Fruit fly (Drosophila melanogaster): ENCODE data around the gene nkd.

The nkd gene

DNA sequence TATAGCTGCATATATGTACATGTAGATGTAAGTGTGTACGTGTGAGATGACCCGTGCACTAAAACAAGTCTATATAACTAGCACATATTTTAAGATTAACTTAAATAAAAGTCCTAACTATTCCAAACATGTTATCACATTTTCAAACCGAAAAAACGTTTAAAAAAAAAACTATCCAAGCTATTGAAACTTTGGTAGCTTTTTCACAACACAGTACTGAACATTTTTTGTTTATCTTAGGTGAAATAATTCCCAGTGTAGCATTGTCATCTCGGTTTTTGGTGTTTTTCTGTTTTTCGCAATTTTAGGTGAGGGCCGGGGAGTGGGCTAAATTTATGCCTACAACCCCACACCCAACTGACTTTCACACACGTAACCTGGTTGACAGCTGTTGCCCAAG lies 18.1 kb downstream of the nkd start (continued):
- TF ChIP-seq Med (GFP tag), result peak; percentile 74
- TF ChIP-seq CG17385 (GFP tag; optimal IDR thresholded peaks at IDR 0.05), result peak; percentile 3
- TF ChIP-seq CG12299 (tag; optimal IDR thresholded peaks at IDR 0.05), result no peak
- peak; percentile 2 for TF ChIP-seq CG12391 (tag; optimal IDR thresholded peaks at IDR 0.05)
- peak; percentile 35 for TF ChIP-seq CG11504 (tag; optimal IDR thresholded peaks at IDR 0.05)
- TF ChIP-seq Hr51 (GFP tag; optimal IDR thresholded peaks at IDR 0.05), result peak in 1 of 2 experiments; percentile 35
- peak; percentile 27 for TF ChIP-seq sens (GFP tag)
- peak; percentile 17 for TF ChIP-seq fd96Cb (tag; optimal IDR thresholded peaks at IDR 0.05)
- TF ChIP-seq CG7357 (GFP tag; IDR thresholded peaks at IDR 0.05), result peak; percentile 12; the same call in 1 of the 3 replicates
- peak; percentile 13 for TF ChIP-seq Fer1 (GFP tag; optimal IDR thresholded peaks at IDR 0.05)
- no peak for TF ChIP-seq hkb (optimal IDR thresholded peaks at IDR 0.05)
- 0 out of 2 replicates have a peak, but pooled peaks have one; percentile 15 for TF ChIP-seq hkb (GFP tag; IDR thresholded peaks at IDR 0.05)
- no peak for TF ChIP-seq sima (GFP tag; optimal IDR thresholded peaks at IDR 0.05)
- TF ChIP-seq Atf-2 (GFP tag; optimal IDR thresholded peaks at IDR 0.05), result peak; percentile 5
- TF ChIP-seq CG7556 (GFP tag; optimal IDR thresholded peaks at IDR 0.05), result peak; percentile 22
- TF ChIP-seq nmo (GFP tag; optimal IDR thresholded peaks at IDR 0.05), result peak; percentile 8
- TF ChIP-seq CG10543 (GFP tag; optimal IDR thresholded peaks at IDR 0.05), result no peak
- TF ChIP-seq CG17359 (tag; optimal IDR thresholded peaks at IDR 0.05), result peak; percentile 28
- peak; percentile 4 for TF ChIP-seq CoRest (tag; optimal IDR thresholded peaks at IDR 0.05)
- TF ChIP-seq gem (tag; optimal IDR thresholded peaks at IDR 0.05), result peak; percentile 57
- TF ChIP-seq unpg (GFP tag; optimal IDR thresholded peaks at IDR 0.05), result peak; percentile 23
- TF ChIP-seq Sox102F (GFP tag; optimal IDR thresholded peaks at IDR 0.05), result peak; percentile 10
- TF ChIP-seq Dbx (GFP tag; IDR thresholded peaks at IDR 0.05), result no peak
- peak; percentile 5 for TF ChIP-seq CG2712 (tag; optimal IDR thresholded peaks at IDR 0.05)
- TF ChIP-seq PHDP (tag; optimal IDR thresholded peaks at IDR 0.05), result peak; percentile 25
- no peak for TF ChIP-seq zen (tag; optimal IDR thresholded peaks at IDR 0.05)
- TF ChIP-seq CG6813 (GFP tag; optimal IDR thresholded peaks at IDR 0.05), result peak; percentile 35
- TF ChIP-seq row (GFP tag; IDR thresholded peaks at IDR 0.05), result peak; percentile 27; the same call in 2 of the 3 replicates

- TF ChIP-seq Neu2 (GFP tag; optimal IDR thresholded peaks at IDR 0.05; ENCODE audit: borderline replicate concordance) (no peak), CG18599 (GFP tag; optimal IDR thresholded peaks at IDR 0.05) (no peak), CG10209 (GFP tag; optimal IDR thresholded peaks at IDR 0.05) (peak; percentile 71), CG7372 (GFP tag; IDR thresholded peaks at IDR 0.05) (0 out of 2 replicates have a peak, but pooled peaks have one; percentile 30), CG4820 (GFP tag; optimal IDR thresholded peaks at IDR 0.05) (peak; percentile 89), CG11723 (GFP tag; optimal IDR thresholded peaks at IDR 0.05) (peak; percentile 70), CG8089 (GFP tag; optimal IDR thresholded peaks at IDR 0.05) (peak; percentile 64), Vsx1 (GFP tag; optimal IDR thresholded peaks at IDR 0.05) (peak; percentile 28), CG9876 (GFP tag; optimal IDR thresholded peaks at IDR 0.05) (peak; percentile 56), CG9609 (GFP tag; optimal IDR thresholded peaks at IDR 0.05) (peak; percentile 83), Hmr (GFP tag; optimal IDR thresholded peaks at IDR 0.05) (peak; percentile 16), BEAF-32 (GFP tag; optimal IDR thresholded peaks at IDR 0.05) (no peak), kay (GFP tag; optimal IDR thresholded peaks at IDR 0.05) (peak; percentile 63), fu2 (GFP tag; optimal IDR thresholded peaks at IDR 0.05) (peak; percentile 8), CG13894 (tag; optimal IDR thresholded peaks at IDR 0.05) (no peak), scrt (GFP tag; optimal IDR thresholded peaks at IDR 0.05) (peak; percentile 56), en (GFP tag; optimal IDR thresholded peaks at IDR 0.05) (peak; percentile 7), CG4707 (GFP tag; optimal IDR thresholded peaks at IDR 0.05) (peak; percentile 63), CG12155 (GFP tag; optimal IDR thresholded peaks at IDR 0.05) (peak; percentile 39), Max (GFP tag; optimal IDR thresholded peaks at IDR 0.05) (peak; percentile 68), CG2202 (tag; optimal IDR thresholded peaks at IDR 0.05) (peak; percentile 70), CG11696 (GFP tag; IDR thresholded peaks at IDR 0.05) (0 out of 2 replicates have a peak, but pooled peaks have one; percentile 31), CG42726 (GFP tag; IDR thresholded peaks at IDR 0.05; ENCODE audit: partially characterized antibody) (no peak)
Measured at dm6 chr3L:19024800-19025199, 20.4 kb downstream of the nkd start.
